Worm (Caenorhabditis elegans): Measurements from ENCODE around the gene spe-26.

spe-26 gene

DNA sequence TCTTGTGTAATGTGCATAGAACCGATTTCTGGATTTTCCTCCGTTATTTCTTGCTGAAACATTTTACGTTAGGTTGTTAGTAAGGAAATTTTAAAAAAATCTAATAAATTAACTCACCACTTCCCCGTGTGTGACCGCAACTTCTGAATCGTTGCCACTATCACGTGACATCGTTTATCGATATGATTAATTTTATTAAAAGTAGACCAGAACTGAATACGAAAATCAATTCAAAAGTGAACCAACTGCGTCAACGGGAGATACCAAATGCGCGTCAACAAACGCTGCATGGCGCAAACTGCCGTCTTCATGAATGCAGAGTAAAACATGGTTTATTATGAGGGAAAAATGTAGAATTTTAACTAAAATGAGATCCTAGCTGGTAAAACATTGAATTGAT, 25.7 kb downstream of the spe-26 start, which contains the start of gene sir-2.1 (continued):
- no peak for TF ChIP-seq ceh-28 (tag; optimal IDR thresholded peaks at IDR 0.05)

DNA sequence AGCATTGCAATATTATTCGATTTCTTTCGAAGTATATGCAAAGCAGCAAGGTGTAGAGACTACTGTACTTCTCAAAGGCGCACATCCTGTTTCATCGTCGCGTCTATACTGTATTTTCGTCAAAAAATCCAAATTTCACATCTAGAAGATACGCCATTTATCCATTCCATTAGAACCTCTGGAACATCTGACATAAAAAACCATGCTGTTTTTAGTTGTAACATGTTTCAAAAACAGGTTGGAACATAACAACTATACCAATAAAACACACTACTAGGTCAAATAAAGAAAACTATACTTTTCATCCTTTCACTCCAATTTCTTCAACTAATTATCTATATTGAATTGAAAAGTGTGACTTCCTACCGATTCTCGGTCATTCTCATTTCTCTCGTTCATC, 31.4 kb downstream of the spe-26 start, which contains the start of gene ugt-59:
TSS of gene ugt-59 (plus strand) at position 301 of the 400 bp plus-strand sequence.
- TF ChIP-seq T20F7.1 (GFP tag; optimal IDR thresholded peaks at IDR 0.05) (no peak), nhr-28 (tag; optimal IDR thresholded peaks at IDR 0.05) (no peak), ceh-32 (tag; optimal IDR thresholded peaks at IDR 0.05; ENCODE audit: poor library complexity) (no peak), ceh-28 (tag; optimal IDR thresholded peaks at IDR 0.05) (no peak), gei-8 (GFP tag; optimal IDR thresholded peaks at IDR 0.05) (no peak)

ce11 chrIV:10357842-10358241, 33.9 kb downstream of the spe-26 start, which contains the start of gene gkow-1:
TSS of gene gkow-1 (plus strand) at chrIV:10358142.
- TF ChIP-seq aly-2 (tag; optimal IDR thresholded peaks at IDR 0.05) (no peak), lin-39 (tag; optimal IDR thresholded peaks at IDR 0.05) (no peak), spr-3 (GFP tag; optimal IDR thresholded peaks at IDR 0.05) (no peak), mep-1 (tag; optimal IDR thresholded peaks at IDR 0.05) (no peak), fos-1 (tag; optimal IDR thresholded peaks at IDR 0.05) (no peak), ceh-82 (tag; optimal IDR thresholded peaks at IDR 0.05) (no peak), egl-43 (GFP tag; IDR thresholded peaks at IDR 0.05) (no peak), saeg-2 (GFP tag; IDR thresholded peaks at IDR 0.05) (no peak)

ce11 chrIV:10357072-10357471, 34.7 kb downstream of the spe-26 start, which contains the start of gene R11A8.1:
TSS of gene R11A8.1 (minus strand) at chrIV:10357172.
- TF ChIP-seq nhr-25 (tag; optimal IDR thresholded peaks at IDR 0.05; ENCODE audit: borderline replicate concordance, insufficient read depth) (no peak), nhr-28 (tag; optimal IDR thresholded peaks at IDR 0.05) (no peak), unc-39 (tag; optimal IDR thresholded peaks at IDR 0.05) (no peak), zip-11 (GFP tag; IDR thresholded peaks at IDR 0.05) (no peak), spr-1 (tag; optimal IDR thresholded peaks at IDR 0.05) (no peak), lin-1 (GFP tag; IDR thresholded peaks at IDR 0.05) (no peak), tra-1 (GFP tag; IDR thresholded peaks at IDR 0.05) (no peak), gei-8 (GFP tag; optimal IDR thresholded peaks at IDR 0.05) (no peak), dmd-9 (GFP tag; IDR thresholded peaks at IDR 0.05) (no peak), mes-2 (tag; optimal IDR thresholded peaks at IDR 0.05; ENCODE audit: poor library complexity, severe bottlenecking) (no peak), Y48G9A.11 (GFP tag; IDR thresholded peaks at IDR 0.05) (no peak), cey-2 (tag; optimal IDR thresholded peaks at IDR 0.05; ENCODE audit: borderline replicate concordance, insufficient read depth) (no peak), Y75B8A.6 (GFP tag; IDR thresholded peaks at IDR 0.05) (no peak), mxl-3 (GFP tag; optimal IDR thresholded peaks at IDR 0.05) (no peak), mdl-1 (tag; optimal IDR thresholded peaks at IDR 0.05) (no peak), nhr-6 (tag; optimal IDR thresholded peaks at IDR 0.05) (no peak), egl-27 (tag; optimal IDR thresholded peaks at IDR 0.05) (no peak)

DNA sequence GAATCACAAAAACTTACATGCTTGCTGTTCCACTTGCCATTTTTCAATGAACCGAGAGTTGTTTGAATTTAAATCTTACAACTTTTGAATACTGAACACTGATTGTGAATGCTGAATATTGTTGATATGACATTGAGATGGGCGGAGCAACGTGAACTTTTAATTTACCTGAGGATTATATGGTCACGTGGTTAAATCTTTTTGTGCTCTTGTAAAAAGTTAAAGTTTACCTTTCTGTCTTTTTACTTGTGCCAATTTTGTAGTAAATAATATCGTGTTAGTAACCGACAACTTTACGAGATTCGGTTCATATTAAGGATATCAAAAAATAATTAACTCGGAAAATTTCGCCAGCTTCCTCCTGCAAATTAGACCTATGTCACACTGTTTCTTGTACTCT, 39.5 kb downstream of the spe-26 start, which contains the start of gene Y43C5B.2:
TSS of gene Y43C5B.2 (minus strand) at position 101 of the 400 bp plus-strand sequence.
- TF ChIP-seq nhr-76 (tag; optimal IDR thresholded peaks at IDR 0.05) (no peak), ceh-32 (tag; optimal IDR thresholded peaks at IDR 0.05; ENCODE audit: poor library complexity) (no peak), egl-27 (tag; optimal IDR thresholded peaks at IDR 0.05) (no peak), jun-1 (tag; optimal IDR thresholded peaks at IDR 0.05) (no peak), lin-29 (GFP tag; IDR thresholded peaks at IDR 0.05) (no peak), daf-8 (GFP tag; IDR thresholded peaks at IDR 0.05) (no peak), mes-2 (tag; optimal IDR thresholded peaks at IDR 0.05; ENCODE audit: poor library complexity, severe bottlenecking) (no peak), zfp-2 (tag; optimal IDR thresholded peaks at IDR 0.05) (no peak), nhr-41 (GFP tag; IDR thresholded peaks at IDR 0.05) (no peak), aly-2 (tag; optimal IDR thresholded peaks at IDR 0.05) (no peak), ZK337.2 (GFP tag; IDR thresholded peaks at IDR 0.05) (no peak), arid-1 (GFP tag; conservative IDR thresholded peaks at IDR 0.05) (no peak), R02D3.7 (tag; optimal IDR thresholded peaks at IDR 0.05) (no peak), attf-4 (tag; optimal IDR thresholded peaks at IDR 0.05) (no peak), F10B5.3 (tag; optimal IDR thresholded peaks at IDR 0.05) (no peak), T26A8.4 (GFP tag; IDR thresholded peaks at IDR 0.05) (no peak), daf-19 (GFP tag; conservative IDR thresholded peaks at IDR 0.05) (no peak), zip-11 (GFP tag; IDR thresholded peaks at IDR 0.05) (no peak), dpl-1 (GFP tag; optimal IDR thresholded peaks at IDR 0.05) (no peak)

Measured in whole organism, L4 larva.